Worm (Caenorhabditis elegans): ENCODE data around the gene msp-3.

DNA sequence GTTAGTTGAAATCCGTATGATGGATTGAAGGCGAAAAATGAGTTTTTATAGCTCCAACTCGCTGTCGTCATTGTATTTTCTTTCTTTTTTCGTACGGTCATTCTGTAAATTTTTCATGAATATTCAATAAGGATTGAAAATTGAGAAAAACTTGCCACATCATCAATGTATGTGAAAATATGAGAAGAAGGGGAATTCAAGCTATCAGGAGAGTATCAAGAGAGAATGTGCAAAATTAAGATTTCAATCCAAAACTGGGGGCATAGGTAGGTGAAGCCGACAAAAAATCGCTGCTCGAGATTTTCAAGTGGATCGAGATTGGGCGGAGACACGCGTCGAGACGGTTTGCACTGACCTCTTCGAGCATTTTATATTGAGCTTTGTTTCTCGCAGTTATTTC lies 1.6 kb downstream of the msp-3 start, which contains the start of gene nep-12:
- TF ChIP-seq him-1 (tag; optimal IDR thresholded peaks at IDR 0.05) (no peak), W03F9.2 (tag; optimal IDR thresholded peaks at IDR 0.05) (no peak)
